Fruit fly (Drosophila melanogaster) whole organism, embryonic: ENCODE data around the gene how.

Source experiments
- Blimp-1 ChIP-seq: fragments of 200-800 bp; sonication (Bioruptor generic); optimal IDR thresholded peaks from 3 replicates; lab custom pipeline; 2018; ENCODE audit warnings: missing biosample characterization, missing genetic modification characterization, mild to moderate bottlenecking, moderate library complexity, missing genetic modification reagents
- CG10147 ChIP-seq: fragments of 200-800 bp; sonication (Bioruptor generic); optimal IDR thresholded peaks from 2 replicates; lab custom pipeline; 2019; ENCODE audit warnings: missing biosample characterization, mild to moderate bottlenecking, missing genetic modification characterization, moderate library complexity
- CG10209 ChIP-seq: fragments of 200-800 bp; sonication (Bioruptor generic); optimal IDR thresholded peaks from 3 replicates; lab custom pipeline; 2017; ENCODE audit warnings: missing biosample characterization, mild to moderate bottlenecking, missing genetic modification characterization, missing genetic modification reagents
- CG10543 ChIP-seq: fragments of 200-800 bp; sonication (Bioruptor generic); optimal IDR thresholded peaks from 3 replicates; lab custom pipeline; 2017; ENCODE audit warnings: missing biosample characterization, mild to moderate bottlenecking, missing genetic modification characterization, moderate library complexity
- CG11093 ChIP-seq: fragments of 200-800 bp; sonication (Bioruptor generic); IDR thresholded peaks from 3 replicates; pipeline ENCODE4 v1.3.6; 2022; ENCODE audit warnings: missing biosample characterization, missing genetic modification characterization
- CG11723 ChIP-seq: fragments of 200-800 bp; sonication (Bioruptor generic); optimal IDR thresholded peaks from 2 replicates; lab custom pipeline; 2017; ENCODE audit warnings: missing biosample characterization, mild to moderate bottlenecking, missing genetic modification characterization
- CG12071 ChIP-seq: fragments of 200-800 bp; sonication (Bioruptor generic); optimal IDR thresholded peaks from 3 replicates; lab custom pipeline; 2018; ENCODE audit warnings: missing biosample characterization, mild to moderate bottlenecking, missing genetic modification characterization
- CG13296 ChIP-seq: fragments of 200-800 bp; sonication (Bioruptor generic); optimal IDR thresholded peaks from 3 replicates; lab custom pipeline; 2018; ENCODE audit warnings: missing biosample characterization, mild to moderate bottlenecking, missing genetic modification characterization
- CG13894 ChIP-seq: fragments of 200-800 bp; sonication (Bioruptor generic); optimal IDR thresholded peaks from 3 replicates; lab custom pipeline; 2018; ENCODE audit warnings: missing biosample characterization, mild to moderate bottlenecking, missing genetic modification characterization, moderate library complexity
- CG14014 ChIP-seq: fragments of 200-800 bp; sonication (Bioruptor generic); IDR thresholded peaks from 2 replicates; pipeline ENCODE4 v1.3.6; 2022; ENCODE audit warnings: missing biosample characterization, missing genetic modification characterization
- CG14441 ChIP-seq: fragments of 200-800 bp; sonication (Bioruptor generic); IDR thresholded peaks from 2 replicates; pipeline ENCODE4 v1.3.6; 2022; ENCODE audit warnings: missing biosample characterization, missing genetic modification characterization
- CG14667 ChIP-seq: fragments of 200-800 bp; sonication (Bioruptor generic); IDR thresholded peaks from 2 replicates; pipeline ENCODE4 v1.3.6; 2022; ENCODE audit warnings: missing biosample characterization, missing genetic modification characterization
- CG15269 ChIP-seq: fragments of 200-800 bp; sonication (Bioruptor generic); optimal IDR thresholded peaks from 2 replicates; lab custom pipeline; 2018; ENCODE audit warnings: missing biosample characterization, mild to moderate bottlenecking, missing genetic modification characterization, moderate library complexity
- CG1603 ChIP-seq: fragments of 200-800 bp; sonication (Bioruptor generic); optimal IDR thresholded peaks from 2 replicates; lab custom pipeline; 2019; ENCODE audit warnings: missing biosample characterization, mild to moderate bottlenecking, missing genetic modification characterization, moderate library complexity
- CG17186 ChIP-seq: fragments of 200-800 bp; sonication (Bioruptor generic); optimal IDR thresholded peaks from 3 replicates; lab custom pipeline; 2017; ENCODE audit warnings: missing biosample characterization, missing genetic modification reagents, missing genetic modification characterization
- CG17385 ChIP-seq: fragments of 200-800 bp; sonication (Bioruptor generic); optimal IDR thresholded peaks from 3 replicates; lab custom pipeline; 2018; ENCODE audit warnings: missing biosample characterization, mild to moderate bottlenecking, missing genetic modification characterization
- CG30020 ChIP-seq: fragments of 200-800 bp; optimal IDR thresholded peaks from 2 replicates; lab custom pipeline; 2019; ENCODE audit warnings: missing biosample characterization, mild to moderate bottlenecking, missing genetic modification characterization, moderate library complexity
- CG32532 ChIP-seq: fragments of 200-800 bp; sonication (Bioruptor generic); IDR thresholded peaks from 2 replicates; pipeline ENCODE4 v1.3.6; 2022; ENCODE audit warnings: missing biosample characterization, missing genetic modification characterization
- CG3726 ChIP-seq: fragments of 200-800 bp; sonication (Bioruptor generic); IDR thresholded peaks from 3 replicates; pipeline ENCODE4, ENCODE4 v1.3.6; 2022; ENCODE audit warnings: missing biosample characterization, missing genetic modification characterization
- CG6689 ChIP-seq: fragments of 200-800 bp; sonication (Bioruptor generic); IDR thresholded peaks from 2 replicates; pipeline ENCODE4 v1.3.6; 2022; ENCODE audit warnings: missing biosample characterization, missing genetic modification characterization
- CG6765 ChIP-seq: fragments of 200-800 bp; sonication (Bioruptor generic); optimal IDR thresholded peaks from 3 replicates; lab custom pipeline; 2017; ENCODE audit warnings: missing biosample characterization, mild to moderate bottlenecking, missing genetic modification characterization
- CG6791 ChIP-seq: fragments of 200-800 bp; sonication (Bioruptor generic); IDR thresholded peaks from 3 replicates; pipeline ENCODE4 v1.3.6; 2022; ENCODE audit warnings: missing biosample characterization, missing genetic modification characterization; ENCODE audit not compliant: partially characterized antibody
- Deaf1 ChIP-seq: fragments of 200-800 bp; optimal IDR thresholded peaks from 3 replicates; lab custom pipeline; 2019; ENCODE audit warnings: missing biosample characterization, mild to moderate bottlenecking, missing genetic modification characterization, moderate library complexity
- Dfd ChIP-seq, 2 experiments: fragments of >200 bp; optimal IDR thresholded peaks; 2 replicates each; lab custom pipeline; 2017; ENCODE audit warnings: missing biosample characterization in 2 of 2, missing genetic modification characterization in 2 of 2
- Eip74EF ChIP-seq, 2 experiments: fragments of 200-800 bp in 1 of 2; fragments of >200 bp in 1 of 2; sonication (Bioruptor generic) in 1 of 2; optimal IDR thresholded peaks; 2 replicates each; lab custom pipeline; 2017 to 2019; ENCODE audit warnings: missing biosample characterization in 2 of 2, missing genetic modification characterization in 2 of 2, mild to moderate bottlenecking in 1 of 2, moderate library complexity in 1 of 2
- HHEX ChIP-seq: fragments of 200-800 bp; sonication (Bioruptor generic); optimal IDR thresholded peaks from 3 replicates; lab custom pipeline; 2017; ENCODE audit warnings: missing biosample characterization, mild to moderate bottlenecking, missing genetic modification characterization, missing genetic modification reagents
- Hr39 ChIP-seq: fragments of >200 bp; optimal IDR thresholded peaks from 2 replicates; lab custom pipeline; 2017
- Neu2 ChIP-seq: fragments of 200-800 bp; sonication (Bioruptor generic); optimal IDR thresholded peaks from 3 replicates; lab custom pipeline; 2016; ENCODE audit warnings: missing biosample characterization, missing genetic modification characterization, borderline replicate concordance
- Scr ChIP-seq: fragments of 200-800 bp; sonication (Bioruptor generic); IDR thresholded peaks from 2 replicates; pipeline ENCODE4 v1.3.6; 2022; ENCODE audit warnings: missing biosample characterization, missing genetic modification characterization; ENCODE audit not compliant: partially characterized antibody
- Sin3A ChIP-seq: fragments of >200 bp; optimal IDR thresholded peaks from 2 replicates; lab custom pipeline; 2018
- ap ChIP-seq: fragments of 200-800 bp; sonication (Bioruptor generic); IDR thresholded peaks from 2 replicates; pipeline ENCODE4 v1.3.6; 2022; ENCODE audit warnings: missing biosample characterization, missing genetic modification characterization
- ato ChIP-seq: fragments of 200-800 bp; sonication (Bioruptor generic); IDR thresholded peaks from 2 replicates; pipeline ENCODE4 v1.3.6; 2022; ENCODE audit warnings: missing biosample characterization, missing genetic modification characterization; ENCODE audit not compliant: partially characterized antibody
- cg ChIP-seq: fragments of 200-800 bp; sonication (Bioruptor generic); optimal IDR thresholded peaks from 3 replicates; lab custom pipeline; 2019; ENCODE audit warnings: missing biosample characterization, mild to moderate bottlenecking, missing genetic modification characterization, moderate library complexity
- chinmo ChIP-seq: fragments of 200-800 bp; sonication (Bioruptor generic); IDR thresholded peaks from 4 replicates; pipeline ENCODE4 v1.3.6; 2022; ENCODE audit warnings: missing biosample characterization, missing genetic modification characterization; ENCODE audit not compliant: partially characterized antibody
- chm ChIP-seq: fragments of 200-800 bp; sonication (Bioruptor generic); IDR thresholded peaks from 2 replicates; pipeline ENCODE4 v1.3.6; 2022; ENCODE audit warnings: missing biosample characterization, missing genetic modification characterization
- disco-r ChIP-seq: fragments of 200-800 bp; sonication (Bioruptor generic); optimal IDR thresholded peaks from 2 replicates; lab custom pipeline; 2016; ENCODE audit warnings: missing biosample characterization, missing genetic modification characterization
- fru ChIP-seq: fragments of >200 bp; optimal IDR thresholded peaks from 2 replicates; lab custom pipeline; 2017
- grn ChIP-seq: fragments of 200-800 bp; sonication (Bioruptor generic); optimal IDR thresholded peaks from 3 replicates; lab custom pipeline; 2017; ENCODE audit warnings: missing biosample characterization, missing genetic modification characterization
- inv ChIP-seq: fragments of 200-800 bp; sonication (Bioruptor generic); IDR thresholded peaks from 2 replicates; pipeline ENCODE4 v1.3.6; 2022; ENCODE audit warnings: missing biosample characterization, missing genetic modification characterization; ENCODE audit not compliant: partially characterized antibody
- luna ChIP-seq: fragments of 200-800 bp; sonication (Bioruptor generic); optimal IDR thresholded peaks from 2 replicates; lab custom pipeline; 2016; ENCODE audit warnings: missing biosample characterization, missing genetic modification characterization
- mam ChIP-seq: fragments of 200-800 bp; sonication (Bioruptor generic); optimal IDR thresholded peaks from 3 replicates; lab custom pipeline; 2016; ENCODE audit warnings: missing biosample characterization, missing genetic modification characterization
- mirr ChIP-seq: fragments of 200-800 bp; sonication (Bioruptor generic); optimal IDR thresholded peaks from 3 replicates; lab custom pipeline; 2018; ENCODE audit warnings: missing biosample characterization, mild to moderate bottlenecking, missing genetic modification characterization
- otp ChIP-seq: fragments of 200-800 bp; sonication (Bioruptor generic); IDR thresholded peaks from 3 replicates; pipeline ENCODE4, ENCODE4 v1.3.6; 2022; ENCODE audit warnings: missing biosample characterization, missing genetic modification characterization
- ranshi ChIP-seq: fragments of 200-800 bp; sonication (Bioruptor generic); IDR thresholded peaks from 2 replicates; pipeline ENCODE4 v1.3.6; 2022; ENCODE audit warnings: missing biosample characterization, missing genetic modification characterization
- sd ChIP-seq: fragments of 200-800 bp; sonication (Bioruptor generic); optimal IDR thresholded peaks from 3 replicates; lab custom pipeline; 2018; ENCODE audit warnings: missing biosample characterization, mild to moderate bottlenecking, missing genetic modification characterization, moderate library complexity
- shn ChIP-seq: fragments of 200-800 bp; sonication (Bioruptor generic); optimal IDR thresholded peaks from 3 replicates; lab custom pipeline; 2016; ENCODE audit warnings: missing biosample characterization, missing genetic modification characterization
- tio ChIP-seq: fragments of 200-800 bp; sonication (Bioruptor generic); optimal IDR thresholded peaks from 2 replicates; lab custom pipeline; 2017; ENCODE audit warnings: missing biosample characterization, missing genetic modification characterization, inconsistent platforms
- trem ChIP-seq: fragments of 200-800 bp; optimal IDR thresholded peaks from 3 replicates; lab custom pipeline; 2019; ENCODE audit warnings: missing biosample characterization, mild to moderate bottlenecking, missing genetic modification characterization, moderate library complexity
- trh ChIP-seq: fragments of 200-800 bp; sonication (Bioruptor generic); optimal IDR thresholded peaks from 2 replicates; lab custom pipeline; 2016; ENCODE audit warnings: missing biosample characterization, missing genetic modification characterization
- vvl ChIP-seq: fragments of 200-800 bp; sonication (Bioruptor generic); IDR thresholded peaks from 2 replicates; pipeline ENCODE4 v1.3.6; 2022; ENCODE audit warnings: missing biosample characterization, missing genetic modification characterization

The how gene

DNA sequence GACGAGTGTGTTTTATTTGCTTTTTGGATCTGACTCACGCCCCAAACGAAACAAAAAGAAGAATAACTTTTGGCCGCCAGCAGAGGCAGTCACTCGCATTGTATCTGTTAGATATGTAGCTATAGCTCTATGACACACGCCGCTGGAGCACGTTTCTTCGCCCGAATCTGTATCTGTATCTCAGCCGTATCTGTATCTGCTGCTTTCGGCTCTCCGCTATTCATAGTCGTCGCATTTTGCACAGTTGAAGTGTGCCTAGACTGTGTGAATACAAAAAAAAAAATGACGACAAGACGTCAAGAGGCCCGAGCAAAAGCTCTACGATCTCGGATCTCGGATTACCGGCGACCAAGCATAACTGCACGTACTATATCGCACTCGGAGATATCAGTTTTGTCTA is 4.7 kb downstream of the how start (continued):
- TF ChIP-seq otp (GFP tag; lab: Robert Waterston, UW) (no peak), CG10147 (GFP tag; lab: Kevin White, UChicago) (no peak), Scr (GFP tag; lab: Robert Waterston, UW) (no peak), ap (GFP tag; lab: Robert Waterston, UW) (no peak), sd (peak; percentile 62), chm (GFP tag; lab: Robert Waterston, UW) (peak; percentile 63), CG14014 (GFP tag; lab: Robert Waterston, UW) (no peak), CG32532 (GFP tag; lab: Robert Waterston, UW) (no peak), inv (GFP tag; lab: Robert Waterston, UW) (no peak), Deaf1 (tag; lab: Kevin White, UChicago) (peak; percentile 20), Neu2 (GFP tag; lab: Kevin White, UChicago) (no peak), CG13894 (tag; lab: Kevin White, UChicago) (peak; percentile 83), trh (GFP tag; lab: Kevin White, UChicago) (no peak), CG3726 (GFP tag; lab: Robert Waterston, UW) (no peak), CG1603 (tag; lab: Kevin White, UChicago) (no peak), CG12071 (GFP tag; lab: Kevin White, UChicago) (no peak), mirr (GFP tag; lab: Kevin White, UChicago) (no peak), CG15269 (no peak), CG10543 (GFP tag; lab: Kevin White, UChicago) (peak; percentile 25), CG14441 (GFP tag; lab: Robert Waterston, UW) (no peak), CG11723 (no peak), Sin3A (lab: Kevin White, UChicago) (no peak), disco-r (no peak), luna (GFP tag; lab: Kevin White, UChicago) (no peak), CG17385 (no peak), ranshi (no peak), CG13296 (no peak), HHEX (GFP tag; lab: Kevin White, UChicago) (no peak), shn (GFP tag; lab: Kevin White, UChicago) (no peak), CG6689 (GFP tag; lab: Robert Waterston, UW) (0 out of 2 replicates have a peak, but pooled peaks have one; percentile 6), CG17186 (GFP tag; lab: Kevin White, UChicago) (no peak), CG10209 (no peak), tio (GFP tag; lab: Kevin White, UChicago) (no peak), chinmo (peak; percentile 85; the same call in 2 of the 4 replicates), CG11093 (GFP tag; lab: Robert Waterston, UW) (no peak), Dfd (GFP tag; optimal IDR thresholded peaks at IDR 0.05; lab: Kevin White, UChicago) (no peak), CG6791 (GFP tag; lab: Robert Waterston, UW) (no peak), CG14667 (GFP tag; lab: Robert Waterston, UW) (no peak), CG30020 (tag; lab: Kevin White, UChicago) (no peak), mam (GFP tag; lab: Kevin White, UChicago) (no peak), trem (tag; lab: Kevin White, UChicago) (no peak), CG6765 (GFP tag; lab: Kevin White, UChicago) (no peak), Blimp-1 (GFP tag; lab: Kevin White, UChicago) (no peak), vvl (no peak), Eip74EF (GFP tag; optimal IDR thresholded peaks at IDR 0.05; lab: Kevin White, UChicago) (no peak), grn (GFP tag; lab: Kevin White, UChicago) (peak; percentile 44), fru (lab: Kevin White, UChicago) (no peak), ato (GFP tag; lab: Robert Waterston, UW) (0 out of 2 replicates have a peak, but pooled peaks have one; percentile 40), Hr39 (lab: Kevin White, UChicago) (no peak), cg (GFP tag; lab: Kevin White, UChicago) (no peak)
